Worm (Caenorhabditis elegans): Measurements from ENCODE around the gene C03B1.7.

ce11 chrX:6331409-6331808, 10.2 kb upstream of the C03B1.7 start, which contains the start of gene col-170:
- no peak for TF ChIP-seq ztf-11 (tag; optimal IDR thresholded peaks at IDR 0.05)
- no peak for TF ChIP-seq mep-1 (tag; optimal IDR thresholded peaks at IDR 0.05)
- no peak for TF ChIP-seq flh-1 (GFP tag; optimal IDR thresholded peaks at IDR 0.05)
- TF ChIP-seq nhr-76 (tag; optimal IDR thresholded peaks at IDR 0.05) = no peak
- TF ChIP-seq snpc-4 (tag; optimal IDR thresholded peaks at IDR 0.05) = no peak
- TF ChIP-seq ces-1 (GFP tag; optimal IDR thresholded peaks at IDR 0.05) = no peak
- no peak for TF ChIP-seq lin-32 (GFP tag; optimal IDR thresholded peaks at IDR 0.05)
- TF ChIP-seq blmp-1 (tag; optimal IDR thresholded peaks at IDR 0.05) = no peak
- no peak for TF ChIP-seq pha-4 (tag; optimal IDR thresholded peaks at IDR 0.05)
- TF ChIP-seq M03D4.4 (tag; optimal IDR thresholded peaks at IDR 0.05) = no peak
- TF ChIP-seq unc-62 (GFP tag; optimal IDR thresholded peaks at IDR 0.05) = no peak
- TF ChIP-seq nhr-237 (tag; optimal IDR thresholded peaks at IDR 0.05) = no peak
